Worm (Caenorhabditis elegans) whole organism, L1 larva: ENCODE data around the gene R03D7.15.

Experiments used
- C34B4.2 ChIP-seq: sonication (generic microtip); optimal IDR thresholded peaks from 2 replicates; lab custom pipeline; 2017; ENCODE audit warnings: mild to moderate bottlenecking, missing genetic modification characterization, missing compliant biosample characterization
- F16B12.6 ChIP-seq: fragments of 150-350 bp; optimal IDR thresholded peaks from 2 replicates; lab custom pipeline; 2014; ENCODE audit warnings: missing biosample characterization, missing genetic modification characterization
- Y116A8C.19 ChIP-seq: sonication (generic microtip); optimal IDR thresholded peaks from 2 replicates; lab custom pipeline; 2016; ENCODE audit warnings: missing compliant biosample characterization, missing genetic modification characterization, borderline replicate concordance
- alr-1 ChIP-seq: fragments of 200-800 bp; sonication (Bioruptor generic); optimal IDR thresholded peaks from 2 replicates; lab custom pipeline; 2018; ENCODE audit warnings: borderline replicate concordance, mild to moderate bottlenecking, missing genetic modification characterization, missing compliant biosample characterization
- ceh-63 ChIP-seq: fragments of 200-800 bp; sonication (Bioruptor generic); optimal IDR thresholded peaks from 2 replicates; lab custom pipeline; 2018; ENCODE audit warnings: mild to moderate bottlenecking, missing genetic modification characterization, missing compliant biosample characterization
- ceh-8 ChIP-seq: fragments of 200-800 bp; sonication (Bioruptor generic); optimal IDR thresholded peaks from 2 replicates; lab custom pipeline; 2018; ENCODE audit warnings: mild to moderate bottlenecking, missing genetic modification characterization, moderate library complexity, missing compliant biosample characterization
- ceh-90 ChIP-seq: sonication (generic microtip); optimal IDR thresholded peaks from 2 replicates; lab custom pipeline; 2016; ENCODE audit warnings: missing genetic modification characterization, missing compliant biosample characterization
- ces-1 ChIP-seq: fragments of 150-350 bp; optimal IDR thresholded peaks from 2 replicates; lab custom pipeline; 2014; ENCODE audit warnings: missing biosample characterization, missing genetic modification reagents, missing genetic modification characterization
- dpl-1 ChIP-seq, 3 experiments: fragments of 150-350 bp in 2 of 3; sonication (generic microtip) in 1 of 3; optimal IDR thresholded peaks; 2 replicates each; lab custom pipeline; 2014 to 2017; ENCODE audit warnings: missing biosample characterization in 3 of 3, missing genetic modification characterization in 3 of 3, missing genetic modification reagents in 3 of 3
- dsc-1 ChIP-seq: sonication (generic microtip); optimal IDR thresholded peaks from 2 replicates; lab custom pipeline; 2016; ENCODE audit warnings: mild to moderate bottlenecking, missing genetic modification characterization, missing compliant biosample characterization
- efl-1 ChIP-seq, 4 experiments: fragments of 150-350 bp; optimal IDR thresholded peaks in 3 of 4; peaks in 1 of 4; 1 replicate in 1 of 4; 2 replicates in 3 of 4; lab custom pipeline; 2014; ENCODE audit warnings: missing biosample characterization in 2 of 4, missing genetic modification characterization in 2 of 4, missing genetic modification reagents in 2 of 4
- ets-5 ChIP-seq: fragments of 200-800 bp; sonication (Bioruptor generic); IDR thresholded peaks from 2 replicates; pipeline ENCODE4 v1.3.6; 2022; ENCODE audit warnings: missing genetic modification characterization, missing compliant biosample characterization
- hlh-17 ChIP-seq: fragments of 200-800 bp; sonication (Bioruptor generic); optimal IDR thresholded peaks from 2 replicates; lab custom pipeline; 2018; ENCODE audit warnings: missing genetic modification characterization, mild to moderate bottlenecking, missing compliant biosample characterization, moderate library complexity, borderline replicate concordance
- hpl-2 ChIP-seq: fragments of 150-350 bp; optimal IDR thresholded peaks from 2 replicates; lab custom pipeline; 2014; ENCODE audit warnings: missing biosample characterization, missing genetic modification reagents, missing genetic modification characterization
- isw-1 ChIP-seq: fragments of 200-800 bp; sonication (Bioruptor generic); IDR thresholded peaks from 2 replicates; pipeline ENCODE4 v1.3.6; 2022; ENCODE audit warnings: missing genetic modification characterization, missing compliant biosample characterization
- jun-1 ChIP-seq: fragments of 150-350 bp; optimal IDR thresholded peaks from 2 replicates; lab custom pipeline; 2014; ENCODE audit warnings: missing biosample characterization, missing genetic modification reagents, missing genetic modification characterization
- lin-13 ChIP-seq: fragments of 150-350 bp; optimal IDR thresholded peaks from 2 replicates; lab custom pipeline; 2014; ENCODE audit warnings: missing biosample characterization, missing genetic modification reagents, missing genetic modification characterization
- lin-39 ChIP-seq: fragments of 150-350 bp; optimal IDR thresholded peaks from 2 replicates; lab custom pipeline; 2014; ENCODE audit warnings: missing biosample characterization, missing genetic modification reagents, missing genetic modification characterization
- lsy-2 ChIP-seq, 2 experiments: fragments of 150-350 bp; optimal IDR thresholded peaks; 2 replicates each; lab custom pipeline; 2014; ENCODE audit warnings: missing biosample characterization in 2 of 2, missing genetic modification characterization in 2 of 2
- nhr-11 ChIP-seq: fragments of 150-350 bp; optimal IDR thresholded peaks from 2 replicates; lab custom pipeline; 2014; ENCODE audit warnings: missing biosample characterization, missing genetic modification characterization
- nhr-19 ChIP-seq: fragments of 200-800 bp; sonication (Bioruptor generic); conservative IDR thresholded peaks from 2 replicates; pipeline ENCODE4 v1.3.6; 2022; ENCODE audit warnings: missing genetic modification characterization, missing compliant biosample characterization
- nhr-20 ChIP-seq: sonication (generic microtip); optimal IDR thresholded peaks from 2 replicates; lab custom pipeline; 2016; ENCODE audit warnings: mild to moderate bottlenecking, missing genetic modification characterization, missing compliant biosample characterization
- nhr-28 ChIP-seq: fragments of 150-350 bp; optimal IDR thresholded peaks from 2 replicates; lab custom pipeline; 2014; ENCODE audit warnings: missing biosample characterization, missing genetic modification characterization
- pag-3 ChIP-seq: sonication (generic microtip); optimal IDR thresholded peaks from 2 replicates; lab custom pipeline; 2017; ENCODE audit warnings: missing genetic modification characterization, mild to moderate bottlenecking, missing compliant biosample characterization, antibody characterized with exemption, borderline replicate concordance; ENCODE audit not compliant: insufficient read depth
- tbx-2 ChIP-seq: sonication (generic microtip); optimal IDR thresholded peaks from 2 replicates; lab custom pipeline; 2016; ENCODE audit warnings: missing genetic modification characterization, missing compliant biosample characterization
- tlp-1 ChIP-seq: fragments of 150-350 bp; optimal IDR thresholded peaks from 2 replicates; lab custom pipeline; 2014; ENCODE audit warnings: missing biosample characterization, missing genetic modification characterization
- unc-130 ChIP-seq: fragments of 150-350 bp; optimal IDR thresholded peaks from 2 replicates; lab custom pipeline; 2017; ENCODE audit warnings: missing biosample characterization, missing genetic modification characterization, inconsistent platforms
- zag-1 ChIP-seq: fragments of 150-350 bp; optimal IDR thresholded peaks from 2 replicates; lab custom pipeline; 2014; ENCODE audit warnings: missing biosample characterization, missing genetic modification characterization
- zip-4 ChIP-seq: fragments of 200-800 bp; sonication (Bioruptor generic); optimal IDR thresholded peaks from 2 replicates; lab custom pipeline; 2018; ENCODE audit warnings: mild to moderate bottlenecking, missing genetic modification characterization, moderate library complexity, missing compliant biosample characterization

Gene R03D7.15

ce11 chrII:10930678-10931650 lies 11.1 kb upstream of the R03D7.15 start:
- TF ChIP-seq pag-3 (tag; lab: Kevin White, UChicago) (no peak), lin-13 (GFP tag; lab: Kevin White, UChicago) (no peak), jun-1 (no peak)

- TF ChIP-seq isw-1 = no peak
- no peak for TF ChIP-seq hpl-2
- TF ChIP-seq nhr-19 (GFP tag; lab: Robert Waterston, UW) = no peak
- TF ChIP-seq F16B12.6 (tag; lab: Kevin White, UChicago) = no peak
- no peak for TF ChIP-seq ceh-90 (tag; lab: Kevin White, UChicago)
- TF ChIP-seq lin-39 (tag; lab: Kevin White, UChicago) = no peak
- TF ChIP-seq zip-4 (GFP tag; lab: Kevin White, UChicago) = no peak
- TF ChIP-seq dsc-1 (tag; lab: Kevin White, UChicago) = no peak
- no peak for TF ChIP-seq nhr-20
- no peak for TF ChIP-seq alr-1 (tag; lab: Kevin White, UChicago)
- no peak for TF ChIP-seq ets-5 (GFP tag; lab: Robert Waterston, UW)
Measured at ce11 chrII:10932305-10932704, 9.7 kb upstream of the R03D7.15 start.

- TF ChIP-seq efl-1 (optimal IDR thresholded peaks at IDR 0.05; lab: Kevin White, UChicago) (no peak), efl-1 (GFP tag; optimal IDR thresholded peaks at IDR 0.05 in 1 of 2; lab: Kevin White, UChicago) (peak in 1 of 2 experiments; percentile 9), alr-1 (tag; lab: Kevin White, UChicago) (no peak), dpl-1 (GFP tag; optimal IDR thresholded peaks at IDR 0.05; lab: Kevin White, UChicago) (no peak), nhr-11 (tag; lab: Kevin White, UChicago) (no peak)
- TF ChIP-seq, all 84 proteins: peak for 1
Measured at ce11 chrII:10933948-10934722, 7.9 kb upstream of the R03D7.15 start.

ce11 chrII:10934786-10935185 lies 7.2 kb upstream of the R03D7.15 start, which contains the start of gene R03D7.2:
R03D7.2 (minus strand) TSS chrII:10935184.
- TF ChIP-seq unc-130 (tag; lab: Kevin White, UChicago) (no peak), ces-1 (GFP tag; lab: Kevin White, UChicago) (no peak), hlh-17 (peak; percentile 8), lsy-2 (tag; optimal IDR thresholded peaks at IDR 0.05; lab: Kevin White, UChicago) (no peak)
- TF ChIP-seq, all 84 proteins: peak for 1

- TF ChIP-seq tbx-2 = no peak
- TF ChIP-seq nhr-28 (tag; lab: Kevin White, UChicago) = no peak
- no peak for TF ChIP-seq C34B4.2 (tag; lab: Kevin White, UChicago)
- TF ChIP-seq isw-1 = no peak
- TF ChIP-seq Y116A8C.19 (tag; lab: Kevin White, UChicago) = no peak
- no peak for TF ChIP-seq tlp-1 (tag; lab: Kevin White, UChicago)
- TF ChIP-seq hpl-2 = no peak
- no peak for TF ChIP-seq ceh-8 (GFP tag; lab: Kevin White, UChicago)
- no peak for TF ChIP-seq zag-1
- TF ChIP-seq lsy-2 (tag; optimal IDR thresholded peaks at IDR 0.05; lab: Kevin White, UChicago) = no peak
- no peak for TF ChIP-seq ceh-63 (GFP tag; lab: Kevin White, UChicago)
- no peak for TF ChIP-seq pag-3 (tag; lab: Kevin White, UChicago)
Measured at ce11 chrII:10935336-10935735, 6.7 kb upstream of the R03D7.15 start.
